Fruit fly (Drosophila melanogaster): ENCODE measurements around the gene Ir62a.

The Ir62a gene

dm6 chr3L:1548345-1548970, 17.4 kb upstream of the Ir62a start (continued):
- TF ChIP-seq Lim3 (GFP tag; IDR thresholded peaks at IDR 0.05) (no peak), chinmo (GFP tag; IDR thresholded peaks at IDR 0.05; ENCODE audit: partially characterized antibody) (0 out of 4 replicates have a peak, but pooled peaks have one; percentile 45), CG4360 (GFP tag; IDR thresholded peaks at IDR 0.05) (no peak), Elba2 (GFP tag; optimal IDR thresholded peaks at IDR 0.05) (no peak), org-1 (GFP tag; optimal IDR thresholded peaks at IDR 0.05) (peak; percentile 31), ems (GFP tag; optimal IDR thresholded peaks at IDR 0.05) (no peak), ATbp (GFP tag; optimal IDR thresholded peaks at IDR 0.05) (no peak), CG43689 (GFP tag; IDR thresholded peaks at IDR 0.05) (no peak), amos (GFP tag; IDR thresholded peaks at IDR 0.05; ENCODE audit: partially characterized antibody) (no peak), Hsf (GFP tag; optimal IDR thresholded peaks at IDR 0.05) (peak; percentile 59), bowl (GFP tag; IDR thresholded peaks at IDR 0.05) (no peak), jumu (GFP tag; optimal IDR thresholded peaks at IDR 0.05) (no peak), D (optimal IDR thresholded peaks at IDR 0.05) (no peak), D (GFP tag; optimal IDR thresholded peaks at IDR 0.05) (no peak), CG4707 (GFP tag; optimal IDR thresholded peaks at IDR 0.05) (no peak), Sin3A (optimal IDR thresholded peaks at IDR 0.05) (no peak), lola (GFP tag; optimal IDR thresholded peaks at IDR 0.05) (peak in 1 of 3 experiments; percentile 34), phol (tag; optimal IDR thresholded peaks at IDR 0.05) (peak; percentile 52), sc (optimal IDR thresholded peaks at IDR 0.05) (no peak), sc (GFP tag; optimal IDR thresholded peaks at IDR 0.05) (no peak), CG32767 (GFP tag; IDR thresholded peaks at IDR 0.05) (no peak), CG8478 (optimal IDR thresholded peaks at IDR 0.05) (no peak), tgo (GFP tag; IDR thresholded peaks at IDR 0.05) (peak; percentile 45; the same call in 1 of the 3 replicates), E2f1 (GFP tag; IDR thresholded peaks at IDR 0.05) (no peak), CkIIα-i1 (GFP tag; IDR thresholded peaks at IDR 0.05) (no peak), CG6654 (GFP tag; optimal IDR thresholded peaks at IDR 0.05) (peak; percentile 3), CG7745 (tag; optimal IDR thresholded peaks at IDR 0.05) (no peak), stwl (tag; optimal IDR thresholded peaks at IDR 0.05) (no peak), CG3995 (GFP tag; optimal IDR thresholded peaks at IDR 0.05) (peak; percentile 24), CG17912 (GFP tag; optimal IDR thresholded peaks at IDR 0.05) (no peak), CG7928 (GFP tag; optimal IDR thresholded peaks at IDR 0.05) (peak; percentile 18), chm (GFP tag; IDR thresholded peaks at IDR 0.05) (no peak), Mad (GFP tag; optimal IDR thresholded peaks at IDR 0.05) (no peak), CG2199 (GFP tag; IDR thresholded peaks at IDR 0.05) (no peak), Hmr (GFP tag; optimal IDR thresholded peaks at IDR 0.05) (peak; percentile 72), Dek (tag; optimal IDR thresholded peaks at IDR 0.05) (peak; percentile 70), h (optimal IDR thresholded peaks at IDR 0.05) (no peak), Bdp1 (GFP tag; optimal IDR thresholded peaks at IDR 0.05) (no peak), CG32772 (GFP tag; IDR thresholded peaks at IDR 0.05) (0 out of 2 replicates have a peak, but pooled peaks have one; percentile 11), CG1603 (tag; optimal IDR thresholded peaks at IDR 0.05) (no peak), luna (GFP tag; optimal IDR thresholded peaks at IDR 0.05) (no peak), CG15479 (GFP tag; optimal IDR thresholded peaks at IDR 0.05) (no peak), CG1233 (GFP tag; optimal IDR thresholded peaks at IDR 0.05) (peak; percentile 66), CG5180 (GFP tag; optimal IDR thresholded peaks at IDR 0.05) (no peak), Dip2 (GFP tag; IDR thresholded peaks at IDR 0.05) (no peak), CG14965 (GFP tag; optimal IDR thresholded peaks at IDR 0.05; ENCODE audit: borderline replicate concordance) (no peak), CG13287 (GFP tag; IDR thresholded peaks at IDR 0.05; ENCODE audit: partially characterized antibody) (no peak), gfzf (GFP tag; optimal IDR thresholded peaks at IDR 0.05) (no peak), gt (GFP tag; IDR thresholded peaks at IDR 0.05) (no peak), sqz (GFP tag; optimal IDR thresholded peaks at IDR 0.05) (peak; percentile 27), stc (GFP tag; IDR thresholded peaks at IDR 0.05) (no peak), mirr (GFP tag; optimal IDR thresholded peaks at IDR 0.05) (peak; percentile 46)
